Worm (Caenorhabditis elegans) whole organism, late embryonic: ENCODE results near the gene nhr-212.

ENCODE experiments used
- C08G9.2 ChIP-seq: sonication (generic microtip); optimal IDR thresholded peaks from 2 replicates; lab custom pipeline; 2016; ENCODE audit warnings: mild to moderate bottlenecking, missing genetic modification characterization, moderate library complexity, missing compliant biosample characterization
- K02D7.2 ChIP-seq: sonication (generic microtip); optimal IDR thresholded peaks from 2 replicates; lab custom pipeline; 2017; ENCODE audit warnings: mild to moderate bottlenecking, missing genetic modification characterization, missing compliant biosample characterization
- T23F11.4 ChIP-seq: fragments of 200-800 bp; sonication (Bioruptor generic); optimal IDR thresholded peaks from 2 replicates; lab custom pipeline; 2018; ENCODE audit warnings: mild to moderate bottlenecking, missing genetic modification characterization, missing compliant biosample characterization
- ahr-1 ChIP-seq: sonication (generic microtip); optimal IDR thresholded peaks from 2 replicates; lab custom pipeline; 2016; ENCODE audit warnings: missing genetic modification characterization, missing compliant biosample characterization
- ama-1 ChIP-seq: fragments of 150-350 bp; optimal IDR thresholded peaks from 2 replicates; lab custom pipeline; 2014
- ceh-14 ChIP-seq: sonication (generic microtip); optimal IDR thresholded peaks from 2 replicates; lab custom pipeline; 2016; ENCODE audit warnings: missing genotype, missing genetic modification characterization, missing compliant biosample characterization
- ceh-18 ChIP-seq: sonication (generic microtip); optimal IDR thresholded peaks from 2 replicates; lab custom pipeline; 2016; ENCODE audit warnings: missing genetic modification characterization, missing compliant biosample characterization
- ceh-19 ChIP-seq: fragments of 200-800 bp; sonication (Bioruptor generic); optimal IDR thresholded peaks from 2 replicates; lab custom pipeline; 2018; ENCODE audit warnings: mild to moderate bottlenecking, missing genetic modification characterization, missing compliant biosample characterization
- ceh-22 ChIP-seq: sonication (generic microtip); optimal IDR thresholded peaks from 2 replicates; lab custom pipeline; 2017; ENCODE audit warnings: missing biosample characterization, missing genetic modification characterization
- ceh-34 ChIP-seq: sonication (generic microtip); optimal IDR thresholded peaks from 2 replicates; lab custom pipeline; 2016; ENCODE audit warnings: mild to moderate bottlenecking, missing genetic modification characterization, missing compliant biosample characterization
- ceh-45 ChIP-seq: fragments of 200-800 bp; sonication (Bioruptor generic); IDR thresholded peaks from 2 replicates; pipeline ENCODE4 v1.3.6; 2022; ENCODE audit warnings: missing genetic modification reagents, missing genetic modification characterization, missing compliant biosample characterization
- ceh-48 ChIP-seq: sonication (generic microtip); optimal IDR thresholded peaks from 2 replicates; lab custom pipeline; 2016; ENCODE audit warnings: missing genetic modification characterization, inconsistent platforms, missing compliant biosample characterization
- ceh-6 ChIP-seq: fragments of 200-800 bp; sonication (Bioruptor generic); optimal IDR thresholded peaks from 2 replicates; lab custom pipeline; 2018; ENCODE audit warnings: mild to moderate bottlenecking, missing genetic modification characterization, missing compliant biosample characterization
- ceh-9 ChIP-seq: sonication (generic microtip); optimal IDR thresholded peaks from 2 replicates; lab custom pipeline; 2016; ENCODE audit warnings: mild to moderate bottlenecking, missing genetic modification characterization, inconsistent platforms, missing compliant biosample characterization
- dmd-4 ChIP-seq: sonication (generic microtip); optimal IDR thresholded peaks from 2 replicates; lab custom pipeline; 2016; ENCODE audit warnings: borderline replicate concordance, missing genetic modification characterization, missing compliant biosample characterization
- dve-1 ChIP-seq: sonication (generic microtip); optimal IDR thresholded peaks from 2 replicates; lab custom pipeline; 2017; ENCODE audit warnings: antibody characterized with exemption, mild to moderate bottlenecking, missing genetic modification characterization, missing compliant biosample characterization
- elt-2 ChIP-seq: sonication (generic microtip); optimal IDR thresholded peaks from 2 replicates; lab custom pipeline; 2016; ENCODE audit warnings: missing genetic modification reagents, missing genetic modification characterization, missing compliant biosample characterization
- ets-4 ChIP-seq: sonication (generic microtip); optimal IDR thresholded peaks from 2 replicates; lab custom pipeline; 2016; ENCODE audit warnings: missing genetic modification characterization, missing compliant biosample characterization
- eyg-1 ChIP-seq: sonication (generic microtip); optimal IDR thresholded peaks from 2 replicates; lab custom pipeline; 2016; ENCODE audit warnings: missing genotype, missing genetic modification characterization, missing compliant biosample characterization
- gmeb-2 ChIP-seq: sonication (generic microtip); optimal IDR thresholded peaks from 2 replicates; lab custom pipeline; 2016; ENCODE audit warnings: missing genetic modification characterization, inconsistent platforms, missing compliant biosample characterization
- madf-2 ChIP-seq: sonication (generic microtip); optimal IDR thresholded peaks from 2 replicates; lab custom pipeline; 2017; ENCODE audit warnings: missing genetic modification characterization, missing compliant biosample characterization
- nfya-1 ChIP-seq: sonication (generic microtip); optimal IDR thresholded peaks from 2 replicates; lab custom pipeline; 2017; ENCODE audit warnings: missing genetic modification characterization, mild to moderate bottlenecking, missing compliant biosample characterization, antibody characterized with exemption, moderate library complexity
- nhr-232 ChIP-seq: sonication (generic microtip); optimal IDR thresholded peaks from 2 replicates; lab custom pipeline; 2016; ENCODE audit warnings: missing genetic modification characterization, missing compliant biosample characterization
- pax-1 ChIP-seq: fragments of 150-350 bp; optimal IDR thresholded peaks from 2 replicates; lab custom pipeline; 2014; ENCODE audit warnings: missing biosample characterization, missing genetic modification characterization
- pha-2 ChIP-seq: sonication (generic microtip); optimal IDR thresholded peaks from 2 replicates; lab custom pipeline; 2017; ENCODE audit warnings: mild to moderate bottlenecking, missing genetic modification characterization, missing compliant biosample characterization
- pha-4 ChIP-seq: fragments of 150-350 bp; optimal IDR thresholded peaks from 2 replicates; lab custom pipeline; 2018; ENCODE audit warnings: missing biosample characterization, missing genetic modification reagents, missing genetic modification characterization
- pqm-1 ChIP-seq: sonication (generic microtip); optimal IDR thresholded peaks from 2 replicates; lab custom pipeline; 2016; ENCODE audit warnings: missing genetic modification characterization, missing compliant biosample characterization
- sox-2 ChIP-seq: fragments of 200-800 bp; sonication (Bioruptor generic); IDR thresholded peaks from 2 replicates; pipeline ENCODE4 v1.3.6; 2022; ENCODE audit warnings: missing genetic modification reagents, missing genetic modification characterization, missing compliant biosample characterization
- sox-4 ChIP-seq: sonication (generic microtip); optimal IDR thresholded peaks from 2 replicates; lab custom pipeline; 2017; ENCODE audit warnings: mild to moderate bottlenecking, missing genetic modification characterization, inconsistent platforms, missing compliant biosample characterization
- syd-9 ChIP-seq: sonication (generic microtip); optimal IDR thresholded peaks from 2 replicates; lab custom pipeline; 2016; ENCODE audit warnings: mild to moderate bottlenecking, missing genetic modification characterization, moderate library complexity, missing compliant biosample characterization
- tbx-7 ChIP-seq: sonication (generic microtip); optimal IDR thresholded peaks from 2 replicates; lab custom pipeline; 2016; ENCODE audit warnings: missing genotype, missing genetic modification characterization, missing compliant biosample characterization
- ttx-3 ChIP-seq: sonication (generic microtip); optimal IDR thresholded peaks from 2 replicates; lab custom pipeline; 2016; ENCODE audit warnings: missing genetic modification reagents, missing genetic modification characterization, missing compliant biosample characterization
- unc-3 ChIP-seq, 2 experiments: fragments of 200-800 bp in 1 of 2; sonication (Bioruptor generic) in 1 of 2; sonication (generic microtip) in 1 of 2; conservative IDR thresholded peaks in 1 of 2; optimal IDR thresholded peaks in 1 of 2; 2 replicates each; pipeline versions ENCODE4 v1.3.6 to Lab custom; 2016 to 2022; ENCODE audit warnings: missing compliant biosample characterization in 2 of 2, missing genetic modification characterization in 2 of 2, missing genetic modification reagents in 1 of 2
- unc-55 ChIP-seq: sonication (generic microtip); optimal IDR thresholded peaks from 2 replicates; lab custom pipeline; 2017; ENCODE audit warnings: missing biosample characterization, missing genetic modification reagents, missing genetic modification characterization
- unc-86 ChIP-seq: sonication (generic microtip); optimal IDR thresholded peaks from 2 replicates; lab custom pipeline; 2016; ENCODE audit warnings: missing genetic modification characterization, missing compliant biosample characterization
- ztf-16 ChIP-seq: sonication (generic microtip); optimal IDR thresholded peaks from 2 replicates; lab custom pipeline; 2017; ENCODE audit warnings: missing genetic modification characterization, missing compliant biosample characterization

Gene nhr-212

DNA sequence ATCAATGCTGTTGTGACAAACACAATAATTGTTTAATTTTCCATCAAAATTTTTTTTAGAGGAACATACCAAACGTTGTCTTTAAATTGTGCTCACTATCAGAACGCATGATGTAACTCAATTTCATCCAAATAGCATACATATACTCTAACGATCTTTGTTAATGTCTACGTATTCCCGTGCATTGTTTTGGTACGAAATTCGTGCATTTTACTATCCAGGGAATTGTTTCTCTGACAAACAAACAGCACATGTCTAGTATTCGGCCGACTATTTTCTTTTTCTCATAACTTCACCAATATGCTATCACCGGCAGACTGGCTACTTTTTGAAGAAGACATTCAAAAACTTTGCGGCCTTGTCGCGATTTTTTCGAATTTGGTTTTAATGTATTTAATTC, 6.8 kb downstream of the nhr-212 start, which contains the start of gene str-196:
Gene str-196 (plus strand): TSS at position 301 of the 400 bp plus-strand sequence.
- TF ChIP-seq pax-1 (tag; lab: Kevin White, UChicago) (no peak), ama-1 (no peak)

DNA sequence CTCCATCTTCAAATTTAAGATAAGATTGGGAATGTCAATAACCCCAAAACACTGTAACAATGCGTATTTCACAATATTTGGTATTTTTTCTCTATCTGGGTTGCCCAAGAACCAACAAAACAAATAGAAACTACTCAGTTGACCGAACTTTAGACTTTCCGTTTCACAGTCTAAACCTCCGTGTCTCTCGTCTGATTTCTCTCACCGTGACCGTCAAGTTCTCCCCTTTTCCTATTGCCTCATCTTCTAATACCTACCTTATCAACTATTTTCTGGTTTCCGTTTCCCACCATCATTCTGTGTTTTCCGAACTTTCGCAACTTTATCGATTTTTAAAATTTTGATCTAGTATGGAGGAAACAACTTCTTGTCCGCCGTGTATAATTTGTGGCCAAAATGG, 9.6 kb downstream of the nhr-212 start, which contains the start of gene nhr-131:
Gene nhr-131 (plus strand): TSS at position 87 of the 400 bp plus-strand sequence.
- TF ChIP-seq tbx-7 (tag; lab: Kevin White, UChicago) (no peak), ceh-48 (tag; lab: Kevin White, UChicago) (no peak), unc-3 (GFP tag; conservative IDR thresholded peaks at IDR 0.05; lab: Robert Waterston, UW) (no peak), unc-3 (tag; optimal IDR thresholded peaks at IDR 0.05; lab: Kevin White, UChicago) (no peak), ahr-1 (no peak), ztf-16 (no peak), dmd-4 (tag; lab: Kevin White, UChicago) (no peak), pax-1 (tag; lab: Kevin White, UChicago) (no peak), K02D7.2 (tag; lab: Kevin White, UChicago) (no peak)
- TF ChIP-seq, all 69 proteins: peak for 0

DNA sequence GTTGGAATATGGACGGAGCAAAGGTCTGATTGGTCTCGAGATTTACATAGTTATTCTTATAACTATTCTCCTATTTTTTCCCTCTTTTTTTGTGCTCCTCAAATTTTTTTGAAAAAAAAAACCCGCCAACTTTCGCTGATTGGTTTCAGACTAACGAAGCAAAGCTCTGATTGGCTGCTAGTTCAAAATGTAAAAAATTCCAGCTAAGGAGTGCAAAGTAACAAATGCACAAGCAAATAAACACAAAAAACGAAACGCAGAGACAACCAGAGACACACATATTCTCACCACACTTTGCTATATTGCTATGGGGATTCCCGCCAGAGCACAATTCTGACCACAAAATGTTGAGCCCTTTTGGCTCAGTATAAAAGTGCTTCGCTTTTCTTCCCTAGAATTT, 12.7 kb downstream of the nhr-212 start, which contains the start of gene T01G6.1:
Gene T01G6.1 (plus strand): TSS at position 301 of the 400 bp plus-strand sequence.
- TF ChIP-seq pqm-1 = no peak
- no peak for TF ChIP-seq ceh-9
- no peak for TF ChIP-seq K02D7.2 (tag; lab: Kevin White, UChicago)
- TF ChIP-seq nhr-232 (tag; lab: Kevin White, UChicago) = no peak
- no peak for TF ChIP-seq syd-9 (tag; lab: Kevin White, UChicago)
- peak; percentile 37 for TF ChIP-seq nfya-1 (tag; lab: Kevin White, UChicago)
- TF ChIP-seq sox-2 = no peak
- TF ChIP-seq ceh-19 (GFP tag; lab: Kevin White, UChicago) = no peak
- no peak for TF ChIP-seq ceh-22 (tag; lab: Kevin White, UChicago)

DNA sequence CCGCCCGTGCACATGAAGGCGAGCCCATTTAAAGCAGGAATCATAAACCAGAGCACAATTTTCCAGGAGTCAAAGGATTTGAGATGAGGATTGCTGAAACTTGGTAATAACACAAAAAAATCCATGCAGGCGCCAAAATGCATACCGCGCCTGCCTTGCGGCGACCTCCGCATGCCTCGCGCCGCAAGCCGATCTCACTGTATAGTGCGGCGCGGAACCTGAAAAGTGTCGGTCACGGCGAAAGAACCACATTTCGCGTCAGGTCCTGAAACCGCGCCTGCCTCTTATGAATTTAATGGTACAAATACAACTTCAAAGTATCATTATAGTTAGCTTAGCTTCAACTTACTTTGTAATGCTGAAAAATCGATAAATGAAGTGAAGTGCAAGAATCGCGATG, 15.9 kb downstream of the nhr-212 start:
- TF ChIP-seq madf-2 (tag; lab: Kevin White, UChicago) = no peak
- TF ChIP-seq ttx-3 (tag; lab: Kevin White, UChicago) = no peak
- no peak for TF ChIP-seq pha-2 (tag; lab: Kevin White, UChicago)
- TF ChIP-seq ets-4 (tag; lab: Kevin White, UChicago) = no peak
- no peak for TF ChIP-seq ceh-6 (GFP tag; lab: Kevin White, UChicago)

DNA sequence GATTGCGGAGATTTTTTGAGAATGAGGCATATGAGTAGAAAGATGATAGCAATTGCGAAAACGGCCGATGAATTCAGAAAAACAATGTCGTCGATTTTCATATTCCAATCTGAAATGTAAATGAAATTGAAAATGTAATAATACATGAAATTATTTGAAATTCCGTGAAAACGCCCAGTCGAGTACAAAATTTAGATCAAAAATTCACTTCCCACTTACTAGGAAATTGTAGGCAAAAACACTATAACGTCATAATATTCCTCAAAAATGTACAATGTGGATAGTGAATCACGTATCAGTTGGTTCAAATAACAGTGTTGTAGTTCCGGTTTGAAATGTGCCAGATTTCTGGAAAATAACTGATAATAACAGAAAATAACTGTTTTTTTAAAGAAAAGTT, 16.6 kb downstream of the nhr-212 start, which contains the start of gene str-256:
Gene str-256 (minus strand): TSS at position 101 of the 400 bp plus-strand sequence.
- TF ChIP-seq sox-4 (tag; lab: Kevin White, UChicago) (no peak), T23F11.4 (GFP tag; lab: Kevin White, UChicago) (no peak), ceh-34 (tag; lab: Kevin White, UChicago) (no peak)

DNA sequence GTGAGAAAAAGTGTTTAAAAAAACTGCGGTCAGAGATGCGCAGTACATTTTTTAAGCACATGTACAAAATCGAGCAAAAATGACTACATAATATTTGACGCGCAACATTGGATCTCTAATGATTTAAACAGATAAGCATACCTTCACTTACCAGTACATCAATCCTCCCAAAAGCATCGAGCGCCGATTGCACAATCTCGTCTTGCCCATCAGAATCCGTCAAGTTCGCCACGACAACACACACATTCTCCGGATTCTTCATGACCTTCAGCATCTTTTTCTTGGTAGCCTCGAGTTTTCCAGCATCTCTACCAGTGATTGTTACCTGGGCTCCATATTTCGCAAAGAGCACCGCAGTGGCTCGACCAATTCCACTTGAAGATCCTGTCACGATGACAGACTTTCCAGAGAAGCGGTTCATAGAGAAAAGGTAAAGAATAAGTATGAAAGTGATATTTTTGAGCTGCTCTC, 18.2 kb downstream of the nhr-212 start, which contains the start of gene T01G6.10:
Gene T01G6.10 (minus strand): TSS at position 421 of the 471 bp plus-strand sequence.
- no peak for TF ChIP-seq dve-1
- TF ChIP-seq syd-9 (tag; lab: Kevin White, UChicago) = no peak
- TF ChIP-seq ahr-1 = no peak
- TF ChIP-seq, all 69 proteins: peak for 0

DNA sequence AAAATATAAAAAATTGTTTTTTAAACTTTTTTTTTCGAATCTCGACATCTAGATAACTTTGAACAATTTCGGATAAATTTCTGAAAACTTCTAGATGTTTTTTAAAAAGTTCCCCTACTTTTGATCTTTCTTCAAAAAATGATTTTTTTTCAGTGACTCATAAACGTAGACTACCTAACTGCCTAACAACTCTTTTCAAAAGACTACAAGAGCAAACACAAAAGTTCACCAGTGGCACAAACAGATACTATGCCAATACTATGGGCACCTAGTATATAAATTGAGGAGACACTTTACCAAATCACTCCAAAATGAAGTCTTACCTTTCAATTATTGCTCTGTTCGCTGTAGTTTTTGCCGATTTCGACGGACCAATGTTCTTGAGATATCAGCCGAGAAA, 19.1 kb downstream of the nhr-212 start, which contains the start of gene srlf-35:
Gene srlf-35 (plus strand): TSS at position 301 of the 400 bp plus-strand sequence.
- TF ChIP-seq unc-55 (GFP tag; lab: Kevin White, UChicago) = no peak
- TF ChIP-seq elt-2 (tag; lab: Kevin White, UChicago) = no peak
- TF ChIP-seq syd-9 (tag; lab: Kevin White, UChicago) = no peak
- TF ChIP-seq ceh-14 (tag; lab: Kevin White, UChicago) = no peak
- TF ChIP-seq C08G9.2 (tag; lab: Kevin White, UChicago) = no peak
- TF ChIP-seq ttx-3 (tag; lab: Kevin White, UChicago) = no peak
- TF ChIP-seq ceh-18 = no peak
- no peak for TF ChIP-seq eyg-1 (tag; lab: Kevin White, UChicago)
- TF ChIP-seq unc-86 (tag; lab: Kevin White, UChicago) = no peak
- no peak for TF ChIP-seq ceh-45
- no peak for TF ChIP-seq pqm-1
- TF ChIP-seq dmd-4 (tag; lab: Kevin White, UChicago) = no peak
- no peak for TF ChIP-seq dve-1
- TF ChIP-seq gmeb-2 (tag; lab: Kevin White, UChicago) = no peak
- TF ChIP-seq pha-4 (tag; lab: Kevin White, UChicago) = no peak
- TF ChIP-seq, all 69 proteins: peak for 0
